Fruit fly (Drosophila melanogaster) whole organism, prepupa: ENCODE measurements around the gene CG42853.

Experiments
- Blimp-1 ChIP-seq: fragments of 200-800 bp; sonication (Bioruptor generic); optimal IDR thresholded peaks from 3 replicates; lab custom pipeline; 2017; ENCODE audit warnings: missing biosample characterization, missing genetic modification characterization, mild to moderate bottlenecking, moderate library complexity, missing genetic modification reagents
- CG10631 ChIP-seq: fragments of 200-800 bp; sonication (Bioruptor generic); optimal IDR thresholded peaks from 2 replicates; lab custom pipeline; 2016; ENCODE audit warnings: missing biosample characterization, missing genetic modification characterization
- CG10669 ChIP-seq: fragments of 200-800 bp; sonication (Bioruptor generic); optimal IDR thresholded peaks from 3 replicates; lab custom pipeline; 2018; ENCODE audit warnings: missing biosample characterization, mild to moderate bottlenecking, missing genetic modification characterization, moderate library complexity
- CG11294 ChIP-seq: fragments of 200-800 bp; sonication (Bioruptor generic); IDR thresholded peaks from 2 replicates; pipeline ENCODE4 v1.3.6; 2022; ENCODE audit warnings: missing biosample characterization, missing genetic modification characterization
- CG11902 ChIP-seq: fragments of 200-800 bp; sonication (Bioruptor generic); optimal IDR thresholded peaks from 3 replicates; lab custom pipeline; 2016; ENCODE audit warnings: missing biosample characterization, missing genetic modification characterization
- CG15336 ChIP-seq: fragments of 200-800 bp; sonication (Bioruptor generic); IDR thresholded peaks from 2 replicates; pipeline ENCODE4 v1.3.6; 2022; ENCODE audit warnings: missing biosample characterization, missing genetic modification characterization
- CG3032 ChIP-seq: fragments of 200-800 bp; optimal IDR thresholded peaks from 2 replicates; lab custom pipeline; 2019; ENCODE audit warnings: missing biosample characterization, mild to moderate bottlenecking, missing genetic modification characterization, moderate library complexity
- CG31627 ChIP-seq: fragments of 200-800 bp; sonication (Bioruptor generic); optimal IDR thresholded peaks from 3 replicates; lab custom pipeline; 2016; ENCODE audit warnings: missing biosample characterization, missing genetic modification characterization
- CG32006 ChIP-seq: fragments of 200-800 bp; sonication (Bioruptor generic); optimal IDR thresholded peaks from 3 replicates; lab custom pipeline; 2017; ENCODE audit warnings: missing biosample characterization, mild to moderate bottlenecking, missing genetic modification characterization
- CG34406 ChIP-seq: fragments of 200-800 bp; sonication (Bioruptor generic); optimal IDR thresholded peaks from 3 replicates; lab custom pipeline; 2016; ENCODE audit warnings: missing biosample characterization, missing genetic modification characterization
- CG3919 ChIP-seq: fragments of 200-800 bp; sonication (Bioruptor generic); optimal IDR thresholded peaks from 3 replicates; lab custom pipeline; 2016; ENCODE audit warnings: missing biosample characterization, missing genetic modification characterization
- CG6163 ChIP-seq: fragments of 200-800 bp; sonication (Bioruptor generic); IDR thresholded peaks from 3 replicates; pipeline ENCODE4 v1.3.6; 2022; ENCODE audit warnings: missing biosample characterization, missing genetic modification characterization
- CG6276 ChIP-seq: fragments of 200-800 bp; sonication (Bioruptor generic); optimal IDR thresholded peaks from 2 replicates; lab custom pipeline; 2017; ENCODE audit warnings: missing biosample characterization, mild to moderate bottlenecking, missing genetic modification characterization
- CG6792 ChIP-seq: fragments of 200-800 bp; sonication (Bioruptor generic); optimal IDR thresholded peaks from 3 replicates; lab custom pipeline; 2016; ENCODE audit warnings: missing biosample characterization, missing genetic modification characterization
- CG6808 ChIP-seq: fragments of 200-800 bp; sonication (Bioruptor generic); optimal IDR thresholded peaks from 3 replicates; lab custom pipeline; 2017; ENCODE audit warnings: missing biosample characterization, missing genetic modification characterization, mild to moderate bottlenecking, moderate library complexity, missing genetic modification reagents
- CG6854 ChIP-seq: fragments of 200-800 bp; sonication (Bioruptor generic); optimal IDR thresholded peaks from 2 replicates; lab custom pipeline; 2017; ENCODE audit warnings: missing biosample characterization, mild to moderate bottlenecking, missing genetic modification characterization
- CG7368 ChIP-seq: fragments of 200-800 bp; sonication (Bioruptor generic); optimal IDR thresholded peaks from 3 replicates; lab custom pipeline; 2016; ENCODE audit warnings: missing biosample characterization, missing genetic modification characterization
- CG8119 ChIP-seq: fragments of 200-800 bp; sonication (Bioruptor generic); IDR thresholded peaks from 3 replicates; pipeline ENCODE4 v1.3.6; 2022; ENCODE audit warnings: missing biosample characterization, missing genetic modification characterization
- CG8319 ChIP-seq: fragments of 200-800 bp; sonication (Bioruptor generic); optimal IDR thresholded peaks from 3 replicates; lab custom pipeline; 2016; ENCODE audit warnings: missing biosample characterization, missing genetic modification characterization
- CG8632 ChIP-seq: fragments of 200-800 bp; sonication (Bioruptor generic); optimal IDR thresholded peaks from 3 replicates; lab custom pipeline; 2016; ENCODE audit warnings: missing biosample characterization, missing genetic modification characterization
- CG9139 ChIP-seq: fragments of 200-800 bp; sonication (Bioruptor generic); optimal IDR thresholded peaks from 3 replicates; lab custom pipeline; 2017; ENCODE audit warnings: missing biosample characterization, mild to moderate bottlenecking, missing genetic modification characterization
- Eip75B ChIP-seq: fragments of 200-800 bp; sonication (Bioruptor generic); optimal IDR thresholded peaks from 3 replicates; lab custom pipeline; 2016; ENCODE audit warnings: missing biosample characterization, missing genetic modification characterization
- Eip78C ChIP-seq: fragments of 200-800 bp; sonication (Bioruptor generic); peaks from one replicate; lab custom pipeline; 2016; ENCODE audit warnings: missing biosample characterization, missing genetic modification characterization
- Eip93F ChIP-seq: fragments of 200-800 bp; sonication (Bioruptor generic); optimal IDR thresholded peaks from 2 replicates; lab custom pipeline; 2016; ENCODE audit warnings: missing biosample characterization, mild to moderate bottlenecking, missing genetic modification characterization
- Ets96B ChIP-seq: fragments of 200-800 bp; optimal IDR thresholded peaks from 2 replicates; lab custom pipeline; 2019; ENCODE audit warnings: missing biosample characterization, mild to moderate bottlenecking, missing genetic modification characterization, moderate library complexity
- Gug ChIP-seq: fragments of 200-800 bp; sonication (Bioruptor generic); IDR thresholded peaks from 2 replicates; pipeline ENCODE4 v1.3.6; 2022; ENCODE audit warnings: missing biosample characterization, missing genetic modification characterization
- Hr38 ChIP-seq: sonication (Bioruptor generic); optimal IDR thresholded peaks from 2 replicates; lab custom pipeline; 2016; ENCODE audit warnings: missing biosample characterization, missing genetic modification characterization
- Hr39 ChIP-seq: fragments of 200-800 bp; sonication (Bioruptor generic); optimal IDR thresholded peaks from 2 replicates; lab custom pipeline; 2016; ENCODE audit warnings: missing biosample characterization, missing genetic modification characterization
- Lpt ChIP-seq: fragments of 200-800 bp; sonication (Bioruptor generic); optimal IDR thresholded peaks from 3 replicates; lab custom pipeline; 2016; ENCODE audit warnings: missing biosample characterization, missing genetic modification characterization
- Met ChIP-seq: fragments of 200-800 bp; sonication (Bioruptor generic); optimal IDR thresholded peaks from 3 replicates; lab custom pipeline; 2016; ENCODE audit warnings: missing biosample characterization, missing genetic modification characterization
- OdsH ChIP-seq: fragments of 200-800 bp; sonication (Bioruptor generic); optimal IDR thresholded peaks from 3 replicates; lab custom pipeline; 2016; ENCODE audit warnings: missing biosample characterization, missing genetic modification characterization
- Smox ChIP-seq: fragments of 200-800 bp; sonication (Bioruptor generic); optimal IDR thresholded peaks from 3 replicates; lab custom pipeline; 2016; ENCODE audit warnings: missing biosample characterization, missing genetic modification characterization
- Sox102F ChIP-seq: fragments of 200-800 bp; sonication (Bioruptor generic); optimal IDR thresholded peaks from 2 replicates; lab custom pipeline; 2016; ENCODE audit warnings: missing biosample characterization, mild to moderate bottlenecking, missing genetic modification characterization
- Sox14 ChIP-seq: fragments of 200-800 bp; sonication (Bioruptor generic); optimal IDR thresholded peaks from 3 replicates; lab custom pipeline; 2016; ENCODE audit warnings: missing biosample characterization, missing genetic modification characterization
- Sox15 ChIP-seq: fragments of 200-800 bp; sonication (Bioruptor generic); optimal IDR thresholded peaks from 3 replicates; lab custom pipeline; 2016; ENCODE audit warnings: missing biosample characterization, missing genetic modification characterization
- achi ChIP-seq: fragments of 200-800 bp; sonication (Bioruptor generic); optimal IDR thresholded peaks from 3 replicates; lab custom pipeline; 2016; ENCODE audit warnings: missing biosample characterization, missing genetic modification characterization
- acj6 ChIP-seq: fragments of 200-800 bp; sonication (Bioruptor generic); optimal IDR thresholded peaks from 3 replicates; lab custom pipeline; 2016; ENCODE audit warnings: missing biosample characterization, missing genetic modification characterization
- cyc ChIP-seq: fragments of 200-800 bp; sonication (Bioruptor generic); optimal IDR thresholded peaks from 3 replicates; lab custom pipeline; 2016; ENCODE audit warnings: missing biosample characterization, missing genetic modification characterization
- dsx ChIP-seq: fragments of 200-800 bp; optimal IDR thresholded peaks from 3 replicates; lab custom pipeline; 2019; ENCODE audit warnings: missing biosample characterization, mild to moderate bottlenecking, missing genetic modification characterization, moderate library complexity; ENCODE audit not compliant: poor library complexity, severe bottlenecking
- esn ChIP-seq: fragments of 200-800 bp; sonication (Bioruptor generic); optimal IDR thresholded peaks from 2 replicates; lab custom pipeline; 2016; ENCODE audit warnings: missing biosample characterization, mild to moderate bottlenecking, missing genetic modification characterization, moderate library complexity
- fd59A ChIP-seq: fragments of 200-800 bp; sonication (Bioruptor generic); optimal IDR thresholded peaks from 2 replicates; lab custom pipeline; 2017; ENCODE audit warnings: missing biosample characterization, mild to moderate bottlenecking, missing genetic modification characterization, missing genetic modification reagents
- fd85E ChIP-seq: fragments of 200-800 bp; sonication (Bioruptor generic); optimal IDR thresholded peaks from 3 replicates; lab custom pipeline; 2016; ENCODE audit warnings: missing biosample characterization, missing genetic modification characterization
- lz ChIP-seq: fragments of 200-800 bp; sonication (Bioruptor generic); optimal IDR thresholded peaks from 3 replicates; lab custom pipeline; 2016; ENCODE audit warnings: missing biosample characterization, missing genetic modification characterization
- net ChIP-seq: fragments of 200-800 bp; sonication (Bioruptor generic); optimal IDR thresholded peaks from 3 replicates; lab custom pipeline; 2016; ENCODE audit warnings: missing biosample characterization, missing genetic modification characterization
- pdm3 ChIP-seq: fragments of 200-800 bp; sonication (Bioruptor generic); optimal IDR thresholded peaks from 3 replicates; lab custom pipeline; 2016; ENCODE audit warnings: missing biosample characterization, missing genetic modification characterization
- spab ChIP-seq: fragments of 200-800 bp; sonication (Bioruptor generic); optimal IDR thresholded peaks from 2 replicates; lab custom pipeline; 2017; ENCODE audit warnings: missing biosample characterization, mild to moderate bottlenecking, missing genetic modification characterization, missing genetic modification reagents
- ss ChIP-seq, 2 experiments: fragments of 200-800 bp; sonication (Bioruptor generic); optimal IDR thresholded peaks; 2 replicates in 1 of 2; 3 replicates in 1 of 2; lab custom pipeline; 2017 to 2018; ENCODE audit warnings: mild to moderate bottlenecking in 2 of 2, missing biosample characterization in 2 of 2, missing genetic modification characterization in 2 of 2, moderate library complexity in 1 of 2
- svp ChIP-seq: fragments of 200-800 bp; sonication (Bioruptor generic); peaks from one replicate; lab custom pipeline; 2016; ENCODE audit warnings: missing biosample characterization, missing genetic modification characterization
- topi ChIP-seq: fragments of 200-800 bp; sonication (Bioruptor generic); optimal IDR thresholded peaks from 3 replicates; lab custom pipeline; 2016; ENCODE audit warnings: missing biosample characterization, missing genetic modification characterization
- vri ChIP-seq: fragments of 200-800 bp; sonication (Bioruptor generic); optimal IDR thresholded peaks from 3 replicates; lab custom pipeline; 2016; ENCODE audit warnings: missing biosample characterization, mild to moderate bottlenecking, missing genetic modification characterization

The CG42853 gene

dm6 chr3L:18138280-18138679 is 16.5 kb upstream of the CG42853 start:
- no peak for TF ChIP-seq Met (GFP tag; lab: Kevin White, UChicago)
- no peak for TF ChIP-seq cyc
- no peak for TF ChIP-seq fd59A (GFP tag; lab: Kevin White, UChicago)
- TF ChIP-seq CG11294 = no peak

- TF ChIP-seq spab (GFP tag; lab: Kevin White, UChicago) (no peak), CG31627 (GFP tag; lab: Kevin White, UChicago) (peak; percentile 4), Sox102F (GFP tag; lab: Kevin White, UChicago) (peak; percentile 48), CG11902 (GFP tag; lab: Kevin White, UChicago) (peak; percentile 33), CG8632 (GFP tag; lab: Kevin White, UChicago) (peak; percentile 71), CG8119 (no peak), Lpt (GFP tag; lab: Kevin White, UChicago) (no peak), achi (GFP tag; lab: Kevin White, UChicago) (peak; percentile 56), CG32006 (GFP tag; lab: Kevin White, UChicago) (peak; percentile 3), acj6 (GFP tag; lab: Kevin White, UChicago) (peak; percentile 52), CG6808 (no peak), dsx (GFP tag; lab: Kevin White, UChicago) (peak; percentile 53), vri (GFP tag; lab: Kevin White, UChicago) (peak; percentile 11), CG10669 (GFP tag; lab: Kevin White, UChicago) (peak; percentile 43), Hr38 (no peak), cyc (peak; percentile 31), Eip78C (GFP tag; lab: Kevin White, UChicago) (peak; percentile 91), CG6854 (GFP tag; lab: Kevin White, UChicago) (peak; percentile 27), net (GFP tag; lab: Kevin White, UChicago) (peak; percentile 30), CG6792 (GFP tag; lab: Kevin White, UChicago) (peak; percentile 2), esn (GFP tag; lab: Kevin White, UChicago) (peak; percentile 52), CG15336 (GFP tag; lab: Robert Waterston, UW) (no peak), CG34406 (GFP tag; lab: Kevin White, UChicago) (peak; percentile 68), CG6163 (no peak; the same call in 1 of the 3 replicates), Smox (peak; percentile 59), ss (GFP tag; optimal IDR thresholded peaks at IDR 0.05; lab: Kevin White, UChicago) (peak; percentile 13 to 43), CG3032 (tag; lab: Kevin White, UChicago) (peak; percentile 31), lz (peak; percentile 13), fd85E (GFP tag; lab: Kevin White, UChicago) (no peak), CG6276 (no peak), svp (GFP tag; lab: Kevin White, UChicago) (peak; percentile 89), Blimp-1 (GFP tag; lab: Kevin White, UChicago) (peak; percentile 8), Hr39 (peak; percentile 29), Met (GFP tag; lab: Kevin White, UChicago) (peak; percentile 68), Gug (GFP tag; lab: Robert Waterston, UW) (no peak), CG9139 (no peak), Eip75B (GFP tag; lab: Kevin White, UChicago) (peak; percentile 35), topi (GFP tag; lab: Kevin White, UChicago) (peak; percentile 61), CG3919 (GFP tag; lab: Kevin White, UChicago) (peak; percentile 50), fd59A (GFP tag; lab: Kevin White, UChicago) (no peak), CG7368 (GFP tag; lab: Kevin White, UChicago) (peak; percentile 8), CG10631 (GFP tag; lab: Kevin White, UChicago) (peak; percentile 4), Ets96B (tag; lab: Kevin White, UChicago) (peak; percentile 46), OdsH (peak; percentile 55), CG8319 (GFP tag; lab: Kevin White, UChicago) (peak; percentile 29), Sox15 (GFP tag; lab: Kevin White, UChicago) (peak; percentile 38), Sox14 (GFP tag; lab: Kevin White, UChicago) (peak; percentile 31), pdm3 (GFP tag; lab: Kevin White, UChicago) (peak; percentile 61), Eip93F (GFP tag; lab: Kevin White, UChicago) (no peak)
Measured at dm6 chr3L:18137197-18137596, 15.4 kb upstream of the CG42853 start.
